Fruit fly (Drosophila melanogaster): ENCODE results near the gene CG11537.
A peak's percentile ranks its signal among the peaks of the same experiment; 100 is the strongest.

Gene CG11537

DNA sequence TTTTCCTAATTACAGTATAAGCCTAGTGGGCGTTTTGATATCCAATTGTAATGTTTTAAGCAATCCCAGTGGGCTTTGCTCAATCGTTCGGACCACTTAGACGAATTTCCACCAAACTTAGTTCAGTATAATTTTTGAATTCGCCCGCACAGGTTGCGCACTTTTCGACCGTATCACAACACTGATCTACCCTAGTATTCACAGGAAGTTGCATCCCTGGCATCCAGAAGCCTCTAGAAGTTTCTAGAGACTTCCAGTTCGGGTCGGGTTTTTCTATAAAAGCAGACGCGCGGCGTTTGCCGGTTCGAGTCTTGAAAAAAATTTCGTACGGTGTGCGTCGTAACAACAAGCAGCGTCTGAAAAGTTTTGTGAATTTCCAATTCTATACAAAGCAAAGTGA is 49.7 kb upstream of the CG11537 start, which contains the start of gene Hsp83 (continued):
- TF ChIP-seq CG31365 (tag; optimal IDR thresholded peaks at IDR 0.05): peak; percentile 95
- no peak for TF ChIP-seq CG15514 (GFP tag; optimal IDR thresholded peaks at IDR 0.05)
- peak; percentile 94 for TF ChIP-seq CG12769 (tag; optimal IDR thresholded peaks at IDR 0.05)
- peak; percentile 95 for TF ChIP-seq CG1603 (tag; optimal IDR thresholded peaks at IDR 0.05)
- no peak for TF ChIP-seq Scr (GFP tag; IDR thresholded peaks at IDR 0.05; ENCODE audit: partially characterized antibody)
- TF ChIP-seq CG9876 (GFP tag; optimal IDR thresholded peaks at IDR 0.05): peak; percentile 89
- peak; percentile 99 for TF ChIP-seq nau (GFP tag; optimal IDR thresholded peaks at IDR 0.05)
- peak; percentile 69 for TF ChIP-seq D19A (tag; optimal IDR thresholded peaks at IDR 0.05)
- TF ChIP-seq MBD-R2 (GFP tag; IDR thresholded peaks at IDR 0.05): peak; percentile 55; the same call in 1 of the 2 replicates
- peak; percentile 92 for TF ChIP-seq p53 (GFP tag; optimal IDR thresholded peaks at IDR 0.05)
- peak; percentile 91 for TF ChIP-seq Optix (GFP tag; IDR thresholded peaks at IDR 0.05)
- TF ChIP-seq yki (optimal IDR thresholded peaks at IDR 0.05): no peak
- TF ChIP-seq mld (GFP tag; IDR thresholded peaks at IDR 0.05; ENCODE audit: partially characterized antibody): no peak
- no peak for TF ChIP-seq Myb (GFP tag; optimal IDR thresholded peaks at IDR 0.05)
- no peak for TF ChIP-seq Sry-δ (GFP tag; optimal IDR thresholded peaks at IDR 0.05)
- TF ChIP-seq pan (optimal IDR thresholded peaks at IDR 0.05): no peak
- peak in 1 of 2 experiments; percentile 92 for TF ChIP-seq pan (GFP tag; optimal IDR thresholded peaks at IDR 0.05 in 1 of 2, IDR thresholded peaks at IDR 0.05 in 1 of 2)
- peak; percentile 80 for TF ChIP-seq Deaf1 (tag; optimal IDR thresholded peaks at IDR 0.05)
- TF ChIP-seq Mrtf (GFP tag; IDR thresholded peaks at IDR 0.05): peak; percentile 78; the same call in 2 of the 3 replicates
- TF ChIP-seq lab (GFP tag; optimal IDR thresholded peaks at IDR 0.05): peak; percentile 100
- TF ChIP-seq Camta (GFP tag; optimal IDR thresholded peaks at IDR 0.05): peak; percentile 92
- peak; percentile 89 for TF ChIP-seq TFAM (GFP tag; optimal IDR thresholded peaks at IDR 0.05)
- peak; percentile 90 for TF ChIP-seq CG16863 (GFP tag; optimal IDR thresholded peaks at IDR 0.05)
- peak; percentile 77 for TF ChIP-seq CG10321 (GFP tag; IDR thresholded peaks at IDR 0.05)
- peak; percentile 95 for TF ChIP-seq CG32532 (GFP tag; IDR thresholded peaks at IDR 0.05)
- TF ChIP-seq Drgx (GFP tag; IDR thresholded peaks at IDR 0.05): peak; percentile 87
- TF ChIP-seq toy (GFP tag; IDR thresholded peaks at IDR 0.05): peak; percentile 78; the same call in 1 of the 2 replicates
- TF ChIP-seq CG11723 (GFP tag; optimal IDR thresholded peaks at IDR 0.05): peak; percentile 98
- TF ChIP-seq Neu2 (GFP tag; optimal IDR thresholded peaks at IDR 0.05; ENCODE audit: borderline replicate concordance): peak; percentile 59
- no peak for TF ChIP-seq ato (GFP tag; IDR thresholded peaks at IDR 0.05; ENCODE audit: partially characterized antibody)
- TF ChIP-seq kay (GFP tag; optimal IDR thresholded peaks at IDR 0.05): peak; percentile 63
- TF ChIP-seq pfk (GFP tag; optimal IDR thresholded peaks at IDR 0.05): peak; percentile 92
- peak; percentile 96 for TF ChIP-seq CG11456 (GFP tag; IDR thresholded peaks at IDR 0.05)
- TF ChIP-seq MESR4 (GFP tag; optimal IDR thresholded peaks at IDR 0.05): peak; percentile 92
- peak; percentile 88 for TF ChIP-seq CG12236 (GFP tag; optimal IDR thresholded peaks at IDR 0.05)
- TF ChIP-seq Fer3 (tag; optimal IDR thresholded peaks at IDR 0.05): peak; percentile 98
- TF ChIP-seq CG7987 (GFP tag; optimal IDR thresholded peaks at IDR 0.05): peak; percentile 100
- TF ChIP-seq sug (tag; optimal IDR thresholded peaks at IDR 0.05): peak; percentile 92
- TF ChIP-seq emc (GFP tag; optimal IDR thresholded peaks at IDR 0.05): peak; percentile 90
- TF ChIP-seq CG13296 (GFP tag; optimal IDR thresholded peaks at IDR 0.05): peak; percentile 99
- peak; percentile 63; the same call in 1 of the 2 replicates for TF ChIP-seq klu (GFP tag; IDR thresholded peaks at IDR 0.05)
- TF ChIP-seq CG18599 (GFP tag; optimal IDR thresholded peaks at IDR 0.05): peak; percentile 99
- TF ChIP-seq CG3726 (GFP tag; IDR thresholded peaks at IDR 0.05): peak; percentile 90
- peak; percentile 58 for TF ChIP-seq CG4617 (GFP tag; optimal IDR thresholded peaks at IDR 0.05; ENCODE audit: borderline replicate concordance)
- TF ChIP-seq twi (tag; optimal IDR thresholded peaks at IDR 0.05): peak; percentile 76
- peak; percentile 95 for TF ChIP-seq Dad (GFP tag; optimal IDR thresholded peaks at IDR 0.05)
- peak; percentile 97 for TF ChIP-seq CG7271 (tag; optimal IDR thresholded peaks at IDR 0.05)
- peak; percentile 92 for TF ChIP-seq sima (GFP tag; optimal IDR thresholded peaks at IDR 0.05)
- peak; percentile 97 for TF ChIP-seq zfh1 (GFP tag; IDR thresholded peaks at IDR 0.05)
- TF ChIP-seq CG3163 (GFP tag; optimal IDR thresholded peaks at IDR 0.05): peak; percentile 87
- peak; percentile 99 for TF ChIP-seq odd (GFP tag; optimal IDR thresholded peaks at IDR 0.05)

Measured in whole organism, embryonic.